Worm (Caenorhabditis elegans): ENCODE data around the gene F36H5.17.

DNA sequence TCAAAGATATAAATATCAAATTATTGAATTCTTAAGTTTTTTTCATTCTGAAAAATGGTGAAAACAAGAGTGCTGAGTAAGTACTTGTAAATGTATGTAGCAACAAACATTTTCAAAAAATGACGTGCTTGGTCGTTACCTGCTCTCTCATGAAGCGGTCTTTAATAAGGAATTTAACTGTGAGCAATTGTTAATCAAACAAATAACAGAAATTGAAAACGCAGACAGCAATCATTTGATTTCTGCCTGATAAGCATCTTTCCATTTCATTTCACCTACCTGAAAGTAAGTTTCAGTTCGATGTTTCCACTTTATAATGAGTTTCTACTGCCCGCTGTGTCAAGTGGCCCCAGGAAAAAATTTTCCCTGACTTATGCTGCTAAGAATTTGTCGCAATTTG lies 7.1 kb upstream of the F36H5.17 start, which contains the start of gene math-28:
- TF ChIP-seq ama-1 (optimal IDR thresholded peaks at IDR 0.05) = no peak
- TF ChIP-seq F13C5.2 (tag; optimal IDR thresholded peaks at IDR 0.05) = no peak
- no peak for TF ChIP-seq pes-1 (GFP tag; IDR thresholded peaks at IDR 0.05)
- TF ChIP-seq flt-1 (GFP tag; IDR thresholded peaks at IDR 0.05) = no peak
- no peak for TF ChIP-seq tbx-11 (GFP tag; IDR thresholded peaks at IDR 0.05)
- no peak for TF ChIP-seq tbx-37 (GFP tag; conservative IDR thresholded peaks at IDR 0.05)
- TF ChIP-seq B0310.2 (tag; optimal IDR thresholded peaks at IDR 0.05) = no peak
- no peak for TF ChIP-seq scrt-1 (GFP tag; IDR thresholded peaks at IDR 0.05)
- no peak for TF ChIP-seq hnd-1 (tag; optimal IDR thresholded peaks at IDR 0.05)
